Fruit fly (Drosophila melanogaster) whole organism: ENCODE data around the gene dan.

Source experiments
- Dll ChIP-seq: fragments of >200 bp; optimal IDR thresholded peaks from 2 replicates; lab custom pipeline; 2017
- pan ChIP-seq: fragments of >200 bp; optimal IDR thresholded peaks from 2 replicates; lab custom pipeline; 2017
- psq ChIP-seq: fragments of >200 bp; optimal IDR thresholded peaks from 2 replicates; lab custom pipeline; 2017
- usp ChIP-seq: fragments of >200 bp; optimal IDR thresholded peaks from 2 replicates; lab custom pipeline; 2017; ENCODE audit warnings: missing biosample characterization, missing genetic modification characterization, mixed read lengths

dm6 chr3R:25181424-25181823, 2.8 kb upstream of the dan start:
- TF ChIP-seq Dll (lab: Kevin White, UChicago) (no peak), pan (lab: Kevin White, UChicago) (no peak), psq (lab: Kevin White, UChicago) (no peak), usp (no peak)
